Fruit fly (Drosophila melanogaster) whole organism, embryonic: ENCODE measurements around the gene klu.

Source experiments
- CG11695 ChIP-seq: fragments of 200-800 bp; sonication (Bioruptor generic); IDR thresholded peaks from 3 replicates; pipeline ENCODE4 v1.3.6; 2022; ENCODE audit warnings: missing biosample characterization, missing genetic modification characterization
- CG4617 ChIP-seq: fragments of 200-800 bp; sonication (Bioruptor generic); optimal IDR thresholded peaks from 3 replicates; lab custom pipeline; 2016; ENCODE audit warnings: missing biosample characterization, missing genetic modification characterization, borderline replicate concordance
- NC2β ChIP-seq: fragments of 200-800 bp; sonication (Bioruptor generic); optimal IDR thresholded peaks from 2 replicates; lab custom pipeline; 2016; ENCODE audit warnings: missing biosample characterization, missing genetic modification characterization
- ato ChIP-seq: fragments of 200-800 bp; sonication (Bioruptor generic); IDR thresholded peaks from 2 replicates; pipeline ENCODE4 v1.3.6; 2022; ENCODE audit warnings: missing biosample characterization, missing genetic modification characterization; ENCODE audit not compliant: partially characterized antibody
- grau ChIP-seq: fragments of 200-800 bp; optimal IDR thresholded peaks from 3 replicates; lab custom pipeline; 2019; ENCODE audit warnings: missing biosample characterization, mild to moderate bottlenecking, missing genetic modification characterization, moderate library complexity
- pros ChIP-seq: fragments of 200-800 bp; sonication (Bioruptor generic); optimal IDR thresholded peaks from 3 replicates; lab custom pipeline; 2019; ENCODE audit warnings: missing biosample characterization, mild to moderate bottlenecking, missing genetic modification characterization, moderate library complexity
- sens-2 ChIP-seq: fragments of 200-800 bp; sonication (Bioruptor generic); IDR thresholded peaks from 2 replicates; pipeline ENCODE4 v1.3.6; 2022; ENCODE audit warnings: missing biosample characterization, missing genetic modification characterization

DNA sequence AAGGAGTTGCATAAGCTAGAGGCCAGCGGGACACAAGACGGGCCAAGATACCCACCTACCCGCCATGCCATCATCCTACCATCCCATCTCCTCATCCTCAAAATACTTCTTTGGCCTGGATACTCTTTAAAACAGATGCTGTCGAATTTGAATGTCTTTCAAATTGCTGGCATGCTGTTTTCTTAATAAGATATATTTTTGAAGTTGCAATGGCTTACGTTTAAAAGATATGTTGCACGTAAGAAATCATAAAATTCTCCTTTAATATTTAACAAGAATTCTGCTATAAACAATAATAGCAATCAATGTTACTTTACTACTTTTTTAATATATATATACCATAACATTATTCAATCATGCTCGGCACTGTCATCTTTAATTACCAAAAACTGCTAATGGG lies 41.0 kb downstream of the klu start:
- TF ChIP-seq NC2β (GFP tag; lab: Kevin White, UChicago) = no peak
- no peak for TF ChIP-seq ato (GFP tag; lab: Robert Waterston, UW)
- TF ChIP-seq pros (GFP tag; lab: Kevin White, UChicago) = no peak
- no peak for TF ChIP-seq CG4617 (GFP tag; lab: Kevin White, UChicago)
- no peak for TF ChIP-seq CG11695 (GFP tag; lab: Robert Waterston, UW)
- TF ChIP-seq sens-2 = no peak
- TF ChIP-seq grau = no peak
